Fruit fly (Drosophila melanogaster): Measurements from ENCODE around the gene CG43094.

Gene CG43094

dm6 chr3R:22750039-22750438 is 20.7 kb downstream of the CG43094 start:
- TF ChIP-seq Hr83 (GFP tag; optimal IDR thresholded peaks at IDR 0.05; ENCODE audit: poor library complexity, severe bottlenecking) (no peak), usp (GFP tag; optimal IDR thresholded peaks at IDR 0.05) (no peak), psq (GFP tag; optimal IDR thresholded peaks at IDR 0.05) (no peak), Dif (GFP tag; optimal IDR thresholded peaks at IDR 0.05; ENCODE audit: partially characterized antibody) (no peak), CrebA (GFP tag; optimal IDR thresholded peaks at IDR 0.05; ENCODE audit: borderline replicate concordance) (no peak), dl (GFP tag; optimal IDR thresholded peaks at IDR 0.05; ENCODE audit: insufficient read depth in 1 of 2, partially characterized antibody in 2 of 2) (no peak), br (GFP tag; optimal IDR thresholded peaks at IDR 0.05) (no peak), tai (GFP tag; optimal IDR thresholded peaks at IDR 0.05) (no peak), Hr78 (GFP tag; optimal IDR thresholded peaks at IDR 0.05) (no peak), OdsH (GFP tag; optimal IDR thresholded peaks at IDR 0.05) (no peak), Myc (optimal IDR thresholded peaks at IDR 0.05) (no peak), N (GFP tag; optimal IDR thresholded peaks at IDR 0.05) (no peak), Dfd (GFP tag; optimal IDR thresholded peaks at IDR 0.05) (no peak), ey (GFP tag; optimal IDR thresholded peaks at IDR 0.05) (no peak), Sp1 (GFP tag; optimal IDR thresholded peaks at IDR 0.05) (no peak)

dm6 chr3R:22748956-22749355 is 21.8 kb downstream of the CG43094 start, which contains the start of gene CG31139:
Gene CG31139 (minus strand): TSS chr3R:22749056.
- TF ChIP-seq sv (GFP tag; optimal IDR thresholded peaks at IDR 0.05) (no peak), Vsx2 (GFP tag; optimal IDR thresholded peaks at IDR 0.05; ENCODE audit: partially characterized antibody) (no peak), br (GFP tag; optimal IDR thresholded peaks at IDR 0.05) (no peak), Myc (optimal IDR thresholded peaks at IDR 0.05) (no peak), jim (GFP tag; optimal IDR thresholded peaks at IDR 0.05) (no peak), N (GFP tag; optimal IDR thresholded peaks at IDR 0.05) (no peak)

- TF ChIP-seq CrebA (GFP tag; optimal IDR thresholded peaks at IDR 0.05; ENCODE audit: borderline replicate concordance), result no peak
- no peak for TF ChIP-seq Mio (GFP tag; optimal IDR thresholded peaks at IDR 0.05)
- TF ChIP-seq Hnf4 (GFP tag; optimal IDR thresholded peaks at IDR 0.05), result no peak
- peak; percentile 35 for TF ChIP-seq Hr83 (GFP tag; optimal IDR thresholded peaks at IDR 0.05; ENCODE audit: poor library complexity, severe bottlenecking)
- no peak for TF ChIP-seq OdsH (GFP tag; optimal IDR thresholded peaks at IDR 0.05)
- TF ChIP-seq Dif (GFP tag; optimal IDR thresholded peaks at IDR 0.05; ENCODE audit: partially characterized antibody), result peak; percentile 26
Observed at dm6 chr3R:22747423-22748090, 23.2 kb downstream of the CG43094 start, which contains the start of gene CG17141. Gene CG17141 (minus strand): TSS chr3R:22747599.

- no peak for TF ChIP-seq CrebA (GFP tag; optimal IDR thresholded peaks at IDR 0.05; ENCODE audit: borderline replicate concordance)
- no peak for TF ChIP-seq CG32264 (GFP tag; optimal IDR thresholded peaks at IDR 0.05)
- no peak for TF ChIP-seq jim (GFP tag; optimal IDR thresholded peaks at IDR 0.05)
- TF ChIP-seq Rel (GFP tag; optimal IDR thresholded peaks at IDR 0.05), result no peak
- TF ChIP-seq Rel (tag; optimal IDR thresholded peaks at IDR 0.05), result peak; percentile 37
- no peak for TF ChIP-seq lola (GFP tag; optimal IDR thresholded peaks at IDR 0.05)
- TF ChIP-seq Mio (GFP tag; optimal IDR thresholded peaks at IDR 0.05), result no peak
- no peak for TF ChIP-seq Hr83 (GFP tag; optimal IDR thresholded peaks at IDR 0.05; ENCODE audit: poor library complexity, severe bottlenecking)
Observed at dm6 chr3R:22745432-22745831, 25.4 kb downstream of the CG43094 start, which contains the start of the genes vret and HP1c. Gene vret (minus strand): TSS chr3R:22745581. Gene HP1c (plus strand): TSS chr3R:22745620.

- TF ChIP-seq fru (GFP tag; optimal IDR thresholded peaks at IDR 0.05) (no peak), Hr83 (GFP tag; optimal IDR thresholded peaks at IDR 0.05; ENCODE audit: poor library complexity, severe bottlenecking) (no peak), psq (GFP tag; optimal IDR thresholded peaks at IDR 0.05) (no peak), dsf (GFP tag; optimal IDR thresholded peaks at IDR 0.05; ENCODE audit: borderline replicate concordance) (no peak), Rel (GFP tag; optimal IDR thresholded peaks at IDR 0.05) (no peak), Rel (tag; optimal IDR thresholded peaks at IDR 0.05) (peak; percentile 91), ey (GFP tag; optimal IDR thresholded peaks at IDR 0.05) (no peak)
Observed at dm6 chr3R:22740930-22741329, 29.9 kb downstream of the CG43094 start, which contains the start of the genes Dcr-1 and CG6985. Gene Dcr-1 (minus strand): TSS chr3R:22741091. Gene CG6985 (plus strand): TSS chr3R:22741150.

dm6 chr3R:22733751-22734150 is 37.0 kb downstream of the CG43094 start, which contains the start of gene Takl2:
Gene Takl2 (minus strand): TSS chr3R:22733851.
- TF ChIP-seq Jra (GFP tag; optimal IDR thresholded peaks at IDR 0.05), result no peak
- TF ChIP-seq foxo (GFP tag; optimal IDR thresholded peaks at IDR 0.05), result no peak
- no peak for TF ChIP-seq sv (GFP tag; optimal IDR thresholded peaks at IDR 0.05)
- no peak for TF ChIP-seq dmrt93B (GFP tag; optimal IDR thresholded peaks at IDR 0.05)
- no peak for TF ChIP-seq pan (optimal IDR thresholded peaks at IDR 0.05)
- TF ChIP-seq jim (GFP tag; optimal IDR thresholded peaks at IDR 0.05), result no peak
- no peak for TF ChIP-seq Hnf4 (GFP tag; optimal IDR thresholded peaks at IDR 0.05)
